Worm (Caenorhabditis elegans): ENCODE data around the gene T05B4.8.

The T05B4.8 gene

ce11 chrV:4094740-4095139 lies 21.2 kb downstream of the T05B4.8 start, which contains the start of gene nhr-181:
TSS of gene nhr-181 (plus strand) at chrV:4095040.
- no peak for TF ChIP-seq elt-3 (tag; optimal IDR thresholded peaks at IDR 0.05)
- TF ChIP-seq sptf-1 (tag; optimal IDR thresholded peaks at IDR 0.05): no peak
- no peak for TF ChIP-seq nhr-28 (tag; optimal IDR thresholded peaks at IDR 0.05)
- no peak for TF ChIP-seq elt-1 (tag; optimal IDR thresholded peaks at IDR 0.05; ENCODE audit: borderline replicate concordance, insufficient read depth)
- no peak for TF ChIP-seq zip-8 (tag; optimal IDR thresholded peaks at IDR 0.05)
- TF ChIP-seq mab-5 (tag; optimal IDR thresholded peaks at IDR 0.05): no peak
- no peak for TF ChIP-seq hlh-1 (tag; optimal IDR thresholded peaks at IDR 0.05)
- no peak for TF ChIP-seq M03D4.4 (tag; optimal IDR thresholded peaks at IDR 0.05)

- TF ChIP-seq ceh-83 (GFP tag; optimal IDR thresholded peaks at IDR 0.05): no peak
- no peak for TF ChIP-seq ceh-39 (tag; optimal IDR thresholded peaks at IDR 0.05)
- no peak for TF ChIP-seq ces-1 (GFP tag; optimal IDR thresholded peaks at IDR 0.05)
- TF ChIP-seq lin-32 (GFP tag; optimal IDR thresholded peaks at IDR 0.05): no peak
- TF ChIP-seq sem-2 (GFP tag; optimal IDR thresholded peaks at IDR 0.05): no peak
- no peak for TF ChIP-seq hlh-1 (tag; optimal IDR thresholded peaks at IDR 0.05)
- no peak for TF ChIP-seq bed-3 (GFP tag; optimal IDR thresholded peaks at IDR 0.05)
- TF ChIP-seq ceh-43 (GFP tag; optimal IDR thresholded peaks at IDR 0.05): no peak
- no peak for TF ChIP-seq lsy-2 (tag; optimal IDR thresholded peaks at IDR 0.05)
- no peak for TF ChIP-seq lin-13 (tag; optimal IDR thresholded peaks at IDR 0.05)
- no peak for TF ChIP-seq nhr-12 (tag; optimal IDR thresholded peaks at IDR 0.05)
- no peak for TF ChIP-seq pha-4 (tag; optimal IDR thresholded peaks at IDR 0.05)
- no peak for TF ChIP-seq elt-3 (tag; optimal IDR thresholded peaks at IDR 0.05)
- TF ChIP-seq blmp-1 (tag; optimal IDR thresholded peaks at IDR 0.05): no peak
- TF ChIP-seq mep-1 (tag; optimal IDR thresholded peaks at IDR 0.05): no peak
- no peak for TF ChIP-seq elt-1 (tag; optimal IDR thresholded peaks at IDR 0.05; ENCODE audit: borderline replicate concordance, insufficient read depth)
- no peak for TF ChIP-seq tbx-8 (GFP tag; optimal IDR thresholded peaks at IDR 0.05)
- no peak for TF ChIP-seq unc-62 (GFP tag; optimal IDR thresholded peaks at IDR 0.05)
- TF ChIP-seq sptf-1 (tag; optimal IDR thresholded peaks at IDR 0.05): no peak
Measured at ce11 chrV:4082952-4083351, 33.0 kb downstream of the T05B4.8 start, which contains the start of gene F38H12.5. TSS of gene F38H12.5 (minus strand) at chrV:4083052.

ce11 chrV:4081283-4081682 lies 34.7 kb downstream of the T05B4.8 start, which contains the start of gene srh-211:
TSS of gene srh-211 (minus strand) at chrV:4081383.
- no peak for TF ChIP-seq ceh-83 (GFP tag; optimal IDR thresholded peaks at IDR 0.05)
- no peak for TF ChIP-seq tbx-8 (GFP tag; optimal IDR thresholded peaks at IDR 0.05)
- no peak for TF ChIP-seq nhr-28 (tag; optimal IDR thresholded peaks at IDR 0.05)

ce11 chrV:4080546-4080945 lies 35.4 kb downstream of the T05B4.8 start:
- no peak for TF ChIP-seq cnd-1 (tag; optimal IDR thresholded peaks at IDR 0.05)
- no peak for TF ChIP-seq M03D4.4 (tag; optimal IDR thresholded peaks at IDR 0.05)
- TF ChIP-seq nhr-2 (tag; optimal IDR thresholded peaks at IDR 0.05): no peak
- no peak for TF ChIP-seq lin-32 (GFP tag; optimal IDR thresholded peaks at IDR 0.05)
- no peak for TF ChIP-seq nhr-12 (tag; optimal IDR thresholded peaks at IDR 0.05)
- no peak for TF ChIP-seq bed-3 (GFP tag; optimal IDR thresholded peaks at IDR 0.05)
- TF ChIP-seq nhr-237 (tag; optimal IDR thresholded peaks at IDR 0.05): no peak

ce11 chrV:4073455-4073854 lies 42.5 kb downstream of the T05B4.8 start, which contains the start of gene otpl-2:
TSS of gene otpl-2 (plus strand) at chrV:4073755.
- TF ChIP-seq snpc-4 (tag; optimal IDR thresholded peaks at IDR 0.05) (no peak), ztf-11 (tag; optimal IDR thresholded peaks at IDR 0.05) (no peak), cnd-1 (tag; optimal IDR thresholded peaks at IDR 0.05) (no peak), lin-32 (GFP tag; optimal IDR thresholded peaks at IDR 0.05) (no peak), ces-1 (GFP tag; optimal IDR thresholded peaks at IDR 0.05) (no peak), drap-1 (GFP tag; optimal IDR thresholded peaks at IDR 0.05) (no peak), unc-62 (GFP tag; optimal IDR thresholded peaks at IDR 0.05) (no peak), ham-2 (GFP tag; optimal IDR thresholded peaks at IDR 0.05) (no peak)
